Worm (Caenorhabditis elegans) whole organism, mixed stage, embryonic: Measurements from ENCODE around the gene C35D6.13.

ENCODE experiments used
- M03D4.4 ChIP-seq: sonication (generic microtip); optimal IDR thresholded peaks from 2 replicates; lab custom pipeline; 2017; ENCODE audit warnings: mild to moderate bottlenecking, missing genetic modification characterization, missing compliant biosample characterization
- blmp-1 ChIP-seq: fragments of 150-350 bp; optimal IDR thresholded peaks from 2 replicates; lab custom pipeline; 2014; ENCODE audit warnings: missing biosample characterization, missing genetic modification characterization
- ceh-39 ChIP-seq: fragments of 150-350 bp; optimal IDR thresholded peaks from 2 replicates; lab custom pipeline; 2014; ENCODE audit warnings: missing biosample characterization, missing genetic modification characterization
- ceh-43 ChIP-seq: fragments of 200-800 bp; sonication (Bioruptor generic); optimal IDR thresholded peaks from 2 replicates; lab custom pipeline; 2018; ENCODE audit warnings: mild to moderate bottlenecking, missing genetic modification characterization, moderate library complexity, missing compliant biosample characterization
- ceh-83 ChIP-seq: fragments of 200-800 bp; sonication (Bioruptor generic); optimal IDR thresholded peaks from 2 replicates; lab custom pipeline; 2018; ENCODE audit warnings: mild to moderate bottlenecking, missing genetic modification characterization, missing compliant biosample characterization
- ces-1 ChIP-seq: fragments of 150-350 bp; optimal IDR thresholded peaks from 2 replicates; lab custom pipeline; 2014; ENCODE audit warnings: missing biosample characterization, missing genetic modification reagents, missing genetic modification characterization
- cnd-1 ChIP-seq: fragments of 200-800 bp; sonication (Bioruptor generic); optimal IDR thresholded peaks from 2 replicates; lab custom pipeline; 2018; ENCODE audit warnings: mild to moderate bottlenecking, missing genetic modification characterization, missing compliant biosample characterization
- drap-1 ChIP-seq: fragments of 200-800 bp; sonication (Bioruptor generic); optimal IDR thresholded peaks from 3 replicates; lab custom pipeline; 2018; ENCODE audit warnings: mild to moderate bottlenecking, missing genetic modification characterization, missing compliant biosample characterization
- elt-1 ChIP-seq: sonication (generic microtip); optimal IDR thresholded peaks from 2 replicates; lab custom pipeline; 2017; ENCODE audit warnings: missing genetic modification characterization, mild to moderate bottlenecking, missing compliant biosample characterization, antibody characterized with exemption, moderate library complexity, borderline replicate concordance; ENCODE audit not compliant: insufficient read depth
- elt-3 ChIP-seq: fragments of 150-350 bp; optimal IDR thresholded peaks from 2 replicates; lab custom pipeline; 2014; ENCODE audit warnings: missing biosample characterization, missing genetic modification characterization
- flh-1 ChIP-seq: fragments of 200-800 bp; sonication (Bioruptor generic); optimal IDR thresholded peaks from 2 replicates; lab custom pipeline; 2018; ENCODE audit warnings: mild to moderate bottlenecking, missing genetic modification characterization, moderate library complexity, missing compliant biosample characterization
- ham-2 ChIP-seq: fragments of 200-800 bp; sonication (Bioruptor generic); optimal IDR thresholded peaks from 2 replicates; lab custom pipeline; 2018; ENCODE audit warnings: mild to moderate bottlenecking, missing genetic modification characterization, missing compliant biosample characterization
- lin-13 ChIP-seq: fragments of 150-350 bp; optimal IDR thresholded peaks from 2 replicates; lab custom pipeline; 2014; ENCODE audit warnings: missing biosample characterization, missing genetic modification characterization
- lsy-2 ChIP-seq: fragments of 150-350 bp; optimal IDR thresholded peaks from 2 replicates; lab custom pipeline; 2014; ENCODE audit warnings: missing biosample characterization, missing genetic modification characterization
- mab-5 ChIP-seq: fragments of 150-350 bp; optimal IDR thresholded peaks from 2 replicates; lab custom pipeline; 2014; ENCODE audit warnings: missing biosample characterization, missing genetic modification characterization
- mep-1 ChIP-seq: fragments of 150-350 bp; optimal IDR thresholded peaks from 2 replicates; lab custom pipeline; 2017; ENCODE audit warnings: missing biosample characterization, missing genetic modification reagents, missing genetic modification characterization, inconsistent platforms
- mls-2 ChIP-seq: sonication (generic microtip); optimal IDR thresholded peaks from 2 replicates; lab custom pipeline; 2016; ENCODE audit warnings: mild to moderate bottlenecking, missing genetic modification characterization, moderate library complexity, missing compliant biosample characterization
- nhr-12 ChIP-seq: fragments of 150-350 bp; optimal IDR thresholded peaks from 2 replicates; lab custom pipeline; 2014; ENCODE audit warnings: missing biosample characterization, missing genetic modification characterization
- nhr-237 ChIP-seq: fragments of 150-350 bp; optimal IDR thresholded peaks from 2 replicates; lab custom pipeline; 2014; ENCODE audit warnings: missing biosample characterization, missing genetic modification characterization
- nhr-28 ChIP-seq: fragments of 150-350 bp; optimal IDR thresholded peaks from 2 replicates; lab custom pipeline; 2014; ENCODE audit warnings: missing biosample characterization, missing genetic modification characterization
- nhr-76 ChIP-seq: sonication (generic microtip); optimal IDR thresholded peaks from 2 replicates; lab custom pipeline; 2017; ENCODE audit warnings: missing biosample characterization, missing genetic modification characterization
- pha-4 ChIP-seq: fragments of 150-350 bp; optimal IDR thresholded peaks from 2 replicates; lab custom pipeline; 2018; ENCODE audit warnings: missing biosample characterization, missing genetic modification reagents, missing genetic modification characterization
- sem-2 ChIP-seq: fragments of 200-800 bp; sonication (Bioruptor generic); optimal IDR thresholded peaks from 2 replicates; lab custom pipeline; 2018; ENCODE audit warnings: mild to moderate bottlenecking, missing genetic modification characterization, missing compliant biosample characterization
- snpc-4 ChIP-seq: fragments of 150-350 bp; optimal IDR thresholded peaks from 2 replicates; lab custom pipeline; 2014; ENCODE audit warnings: missing biosample characterization, missing genetic modification characterization
- sptf-1 ChIP-seq: sonication (generic microtip); optimal IDR thresholded peaks from 2 replicates; lab custom pipeline; 2017; ENCODE audit warnings: mild to moderate bottlenecking, missing genetic modification characterization, moderate library complexity, missing compliant biosample characterization
- tbx-8 ChIP-seq: fragments of 200-800 bp; sonication (Bioruptor generic); optimal IDR thresholded peaks from 2 replicates; lab custom pipeline; 2018; ENCODE audit warnings: mild to moderate bottlenecking, missing genetic modification characterization, moderate library complexity, missing compliant biosample characterization
- unc-120 ChIP-seq: sonication (generic microtip); optimal IDR thresholded peaks from 2 replicates; lab custom pipeline; 2017; ENCODE audit warnings: missing genetic modification characterization, missing compliant biosample characterization; ENCODE audit not compliant: poor library complexity, severe bottlenecking
- unc-39 ChIP-seq: fragments of 150-350 bp; optimal IDR thresholded peaks from 2 replicates; lab custom pipeline; 2014; ENCODE audit warnings: missing biosample characterization, missing genetic modification characterization
- zip-8 ChIP-seq: fragments of 150-350 bp; optimal IDR thresholded peaks from 2 replicates; lab custom pipeline; 2014; ENCODE audit warnings: missing biosample characterization, missing genetic modification characterization
- ztf-11 ChIP-seq: fragments of 150-350 bp; optimal IDR thresholded peaks from 2 replicates; lab custom pipeline; 2014; ENCODE audit warnings: missing biosample characterization, missing genetic modification characterization

The C35D6.13 gene

ce11 chrIV:16329159-16329558, 7.7 kb upstream of the C35D6.13 start, which contains the start of gene srz-74:
TSS of gene srz-74 (plus strand) at chrIV:16329459.
- TF ChIP-seq mls-2 (no peak), lsy-2 (no peak), nhr-12 (tag; lab: Kevin White, UChicago) (no peak), mep-1 (tag; lab: Kevin White, UChicago) (no peak), drap-1 (GFP tag; lab: Kevin White, UChicago) (no peak), nhr-28 (tag; lab: Kevin White, UChicago) (no peak), flh-1 (no peak), sptf-1 (tag; lab: Kevin White, UChicago) (no peak), ceh-39 (tag; lab: Kevin White, UChicago) (no peak), unc-120 (tag; lab: Kevin White, UChicago) (no peak), pha-4 (no peak), nhr-76 (tag; lab: Kevin White, UChicago) (no peak), blmp-1 (tag; lab: Kevin White, UChicago) (no peak)
- TF ChIP-seq, all 35 proteins: peak for 0

ce11 chrIV:16330508-16330907, 6.3 kb upstream of the C35D6.13 start:
- TF ChIP-seq ceh-39 (tag; lab: Kevin White, UChicago), result no peak
- TF ChIP-seq zip-8 (tag; lab: Kevin White, UChicago), result no peak
- TF ChIP-seq tbx-8 (GFP tag; lab: Kevin White, UChicago), result no peak
- no peak for TF ChIP-seq elt-1 (tag; lab: Kevin White, UChicago)
- TF ChIP-seq mep-1 (tag; lab: Kevin White, UChicago), result no peak
- TF ChIP-seq M03D4.4 (tag; lab: Kevin White, UChicago), result no peak
- no peak for TF ChIP-seq elt-3 (tag; lab: Kevin White, UChicago)
- no peak for TF ChIP-seq drap-1 (GFP tag; lab: Kevin White, UChicago)
- TF ChIP-seq nhr-28 (tag; lab: Kevin White, UChicago), result no peak
- no peak for TF ChIP-seq flh-1
- no peak for TF ChIP-seq nhr-76 (tag; lab: Kevin White, UChicago)
- TF ChIP-seq, all 35 proteins: peak for 0

ce11 chrIV:16332585-16332984, 4.2 kb upstream of the C35D6.13 start, which contains the start of gene srz-71:
TSS of gene srz-71 (plus strand) at chrIV:16332885.
- TF ChIP-seq nhr-12 (tag; lab: Kevin White, UChicago), result no peak
- no peak for TF ChIP-seq lin-13 (tag; lab: Kevin White, UChicago)
- TF ChIP-seq ztf-11 (tag; lab: Kevin White, UChicago), result no peak
- TF ChIP-seq blmp-1 (tag; lab: Kevin White, UChicago), result no peak
- no peak for TF ChIP-seq cnd-1
- no peak for TF ChIP-seq mls-2
- TF ChIP-seq M03D4.4 (tag; lab: Kevin White, UChicago), result no peak
- TF ChIP-seq flh-1, result no peak
- no peak for TF ChIP-seq mab-5
- no peak for TF ChIP-seq drap-1 (GFP tag; lab: Kevin White, UChicago)
- TF ChIP-seq ham-2 (GFP tag; lab: Kevin White, UChicago), result no peak
- TF ChIP-seq ceh-43 (GFP tag; lab: Kevin White, UChicago), result no peak
- no peak for TF ChIP-seq nhr-237 (tag; lab: Kevin White, UChicago)
- TF ChIP-seq nhr-76 (tag; lab: Kevin White, UChicago), result no peak
- TF ChIP-seq snpc-4 (tag; lab: Kevin White, UChicago), result no peak
- TF ChIP-seq elt-1 (tag; lab: Kevin White, UChicago), result no peak
- TF ChIP-seq, all 35 proteins: peak for 0

ce11 chrIV:16333121-16333520, 3.7 kb upstream of the C35D6.13 start:
- TF ChIP-seq sem-2 (GFP tag; lab: Kevin White, UChicago) (no peak), M03D4.4 (tag; lab: Kevin White, UChicago) (no peak), cnd-1 (no peak)
- TF ChIP-seq, all 35 proteins: peak for 0

ce11 chrIV:16335037-16335436, 1.8 kb upstream of the C35D6.13 start, which contains the start of gene srz-38:
TSS of gene srz-38 (plus strand) at chrIV:16335337.
- no peak for TF ChIP-seq mep-1 (tag; lab: Kevin White, UChicago)
- no peak for TF ChIP-seq nhr-12 (tag; lab: Kevin White, UChicago)
- TF ChIP-seq snpc-4 (tag; lab: Kevin White, UChicago), result no peak
- no peak for TF ChIP-seq nhr-76 (tag; lab: Kevin White, UChicago)
- no peak for TF ChIP-seq ceh-43 (GFP tag; lab: Kevin White, UChicago)
- no peak for TF ChIP-seq elt-1 (tag; lab: Kevin White, UChicago)
- TF ChIP-seq unc-120 (tag; lab: Kevin White, UChicago), result no peak
- TF ChIP-seq sem-2 (GFP tag; lab: Kevin White, UChicago), result no peak
- no peak for TF ChIP-seq zip-8 (tag; lab: Kevin White, UChicago)
- no peak for TF ChIP-seq mls-2
- TF ChIP-seq ces-1 (GFP tag; lab: Kevin White, UChicago), result no peak
- TF ChIP-seq ceh-83 (GFP tag; lab: Kevin White, UChicago), result no peak
- no peak for TF ChIP-seq unc-39 (tag; lab: Kevin White, UChicago)
- no peak for TF ChIP-seq lin-13 (tag; lab: Kevin White, UChicago)
- TF ChIP-seq ham-2 (GFP tag; lab: Kevin White, UChicago), result no peak
